Worm (Caenorhabditis elegans): Measurements from ENCODE around the gene ssq-4.

ssq-4 gene

DNA sequence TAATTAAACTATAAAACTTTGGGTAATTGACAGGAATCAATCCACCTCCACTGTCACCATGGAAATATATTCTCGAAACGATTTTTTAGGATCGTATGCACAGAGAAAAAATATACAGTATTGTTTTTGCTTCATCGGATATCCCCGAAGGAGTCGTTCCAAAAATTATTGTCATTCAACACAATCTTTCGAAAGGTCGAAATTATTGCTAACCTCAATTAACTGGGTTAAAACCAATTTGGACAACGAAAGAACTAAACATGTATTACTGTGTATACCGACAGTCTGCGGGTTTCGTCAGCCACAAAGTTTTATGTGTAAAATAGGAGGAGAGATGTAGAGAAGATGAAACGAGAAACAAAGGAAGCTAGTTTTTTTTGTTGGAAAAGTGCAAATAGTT, 47.0 kb downstream of the ssq-4 start:
- TF ChIP-seq nhr-27 (tag; optimal IDR thresholded peaks at IDR 0.05) (no peak), ceh-91 (GFP tag; IDR thresholded peaks at IDR 0.05) (0 out of 2 replicates have a peak, but pooled peaks have one; percentile 30), zfh-2 (GFP tag; conservative IDR thresholded peaks at IDR 0.05) (no peak), T26A5.8 (tag; optimal IDR thresholded peaks at IDR 0.05) (no peak), F57A8.1 (GFP tag; optimal IDR thresholded peaks at IDR 0.05) (no peak), F33H1.4 (GFP tag; IDR thresholded peaks at IDR 0.05) (peak; percentile 38), mcd-1 (GFP tag; IDR thresholded peaks at IDR 0.05) (no peak), D2030.7 (GFP tag; IDR thresholded peaks at IDR 0.05) (peak; percentile 87), lin-35 (GFP tag; optimal IDR thresholded peaks at IDR 0.05) (no peak), nfya-2 (GFP tag; IDR thresholded peaks at IDR 0.05) (no peak), rcor-1 (GFP tag; IDR thresholded peaks at IDR 0.05) (peak; percentile 54; the same call in 1 of the 2 replicates), snpc-4 (GFP tag; optimal IDR thresholded peaks at IDR 0.05) (peak; percentile 94), snpc-4 (tag; optimal IDR thresholded peaks at IDR 0.05) (peak; percentile 95 to 98 (median 96)), let-607 (tag; optimal IDR thresholded peaks at IDR 0.05) (no peak), zim-3 (tag; optimal IDR thresholded peaks at IDR 0.05) (no peak), gei-17 (GFP tag; optimal IDR thresholded peaks at IDR 0.05) (no peak), snpc-1.1 (tag; optimal IDR thresholded peaks at IDR 0.05; ENCODE audit: insufficient read depth) (peak; percentile 93), T07F8.4 (tag; optimal IDR thresholded peaks at IDR 0.05) (no peak), sdz-38 (tag; optimal IDR thresholded peaks at IDR 0.05) (no peak), nhr-90 (tag; optimal IDR thresholded peaks at IDR 0.05) (no peak), dpff-1 (tag; optimal IDR thresholded peaks at IDR 0.05) (no peak), hmg-1.2 (GFP tag; IDR thresholded peaks at IDR 0.05) (peak; percentile 75), akir-1 (GFP tag; optimal IDR thresholded peaks at IDR 0.05) (no peak), F55B11.4 (tag; optimal IDR thresholded peaks at IDR 0.05; ENCODE audit: borderline replicate concordance, insufficient read depth) (no peak), aptf-3 (GFP tag; IDR thresholded peaks at IDR 0.05) (no peak), madf-6 (GFP tag; IDR thresholded peaks at IDR 0.05) (peak; percentile 63), hsf-1 (GFP tag; IDR thresholded peaks at IDR 0.05) (peak; percentile 50; the same call in 1 of the 2 replicates), hmg-20 (GFP tag; IDR thresholded peaks at IDR 0.05) (no peak), nhr-120 (GFP tag; IDR thresholded peaks at IDR 0.05) (no peak), attf-3 (GFP tag; conservative IDR thresholded peaks at IDR 0.05) (no peak), athp-1 (tag; optimal IDR thresholded peaks at IDR 0.05) (no peak), attf-5 (GFP tag; optimal IDR thresholded peaks at IDR 0.05) (no peak), Y56A3A.18 (GFP tag; IDR thresholded peaks at IDR 0.05) (0 out of 2 replicates have a peak, but pooled peaks have one; percentile 60), mel-28 (tag; optimal IDR thresholded peaks at IDR 0.05; ENCODE audit: borderline replicate concordance) (no peak), F37B4.10 (GFP tag; IDR thresholded peaks at IDR 0.05) (no peak), aptf-2 (GFP tag; conservative IDR thresholded peaks at IDR 0.05) (no peak), nfyb-1 (GFP tag; IDR thresholded peaks at IDR 0.05) (0 out of 2 replicates have a peak, but pooled peaks have one; percentile 33), egrh-3 (GFP tag; IDR thresholded peaks at IDR 0.05) (no peak), nhr-80 (tag; optimal IDR thresholded peaks at IDR 0.05) (no peak), snpc-1.3 (tag; optimal IDR thresholded peaks at IDR 0.05; ENCODE audit: insufficient read depth) (peak; percentile 83), rec-8 (tag; optimal IDR thresholded peaks at IDR 0.05) (no peak), ztf-22 (GFP tag; optimal IDR thresholded peaks at IDR 0.05) (no peak), somi-1 (GFP tag; optimal IDR thresholded peaks at IDR 0.05) (no peak), ama-1 (optimal IDR thresholded peaks at IDR 0.05) (peak; percentile 72), ama-1 (GFP tag; optimal IDR thresholded peaks at IDR 0.05) (no peak), bed-1 (GFP tag; IDR thresholded peaks at IDR 0.05) (no peak), ceh-27 (GFP tag; optimal IDR thresholded peaks at IDR 0.05) (no peak), pbrm-1 (GFP tag; IDR thresholded peaks at IDR 0.05) (peak; percentile 65; the same call in 1 of the 2 replicates), nhr-179 (tag; optimal IDR thresholded peaks at IDR 0.05) (no peak)

Data from whole organism, young adult.